Fruit fly (Drosophila melanogaster): ENCODE data around the gene CG13712.
A peak's percentile ranks its signal among the peaks of the same experiment; 100 is the strongest.

The CG13712 gene

DNA sequence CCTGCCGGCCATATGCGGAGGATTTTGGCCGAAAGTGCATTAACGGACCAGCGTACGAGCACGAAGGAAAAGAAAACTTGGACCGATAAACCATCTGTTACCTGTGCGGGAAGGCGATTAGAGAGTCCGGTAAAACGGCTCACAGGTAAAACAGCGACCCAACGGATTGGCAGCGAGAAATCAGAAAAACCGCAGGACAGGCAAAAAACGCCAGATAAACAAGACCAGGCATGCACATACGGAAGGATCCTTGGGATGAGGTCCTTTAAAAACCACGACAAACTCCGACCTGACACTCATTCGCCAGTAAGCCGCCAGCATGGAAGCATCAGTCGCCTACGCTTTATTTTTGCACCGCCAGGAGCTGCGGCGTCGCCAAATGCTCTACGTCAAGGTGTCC lies 32.2 kb downstream of the CG13712 start, which contains the start of gene CG34266:
TSS of gene CG34266 (plus strand) at position 301 of the 400 bp plus-strand sequence.
- TF ChIP-seq Sin3A (optimal IDR thresholded peaks at IDR 0.05), result no peak
- TF ChIP-seq Abd-B (GFP tag; optimal IDR thresholded peaks at IDR 0.05), result no peak
- peak; percentile 81 for TF ChIP-seq Ets65A (GFP tag)
- no peak for TF ChIP-seq CG4617 (GFP tag; optimal IDR thresholded peaks at IDR 0.05; ENCODE audit: borderline replicate concordance)
- no peak for TF ChIP-seq fd96Cb (tag; optimal IDR thresholded peaks at IDR 0.05)
- TF ChIP-seq Gsc (GFP tag; IDR thresholded peaks at IDR 0.05), result no peak

DNA sequence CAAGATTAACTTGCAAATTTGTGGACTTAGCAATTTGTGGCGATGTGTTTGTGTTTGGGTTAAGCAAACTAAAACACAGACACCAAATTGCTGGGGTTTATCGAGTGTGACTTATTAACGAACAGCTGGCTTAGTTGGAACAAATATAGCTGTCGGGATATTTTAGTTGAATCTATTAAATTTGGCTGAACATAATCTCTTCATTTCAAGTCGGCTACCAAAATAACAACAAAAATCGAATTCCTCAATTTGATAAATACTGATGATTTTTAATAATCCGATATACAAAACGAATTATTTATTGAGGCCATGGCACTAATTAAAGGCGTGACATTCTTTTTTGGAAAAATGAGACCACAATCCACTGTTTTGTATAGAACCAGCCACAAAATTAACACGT lies 42.4 kb downstream of the CG13712 start, which contains the start of gene CG32236:
TSS of gene CG32236 (minus strand) at position 101 of the 400 bp plus-strand sequence.
- TF ChIP-seq CG11085 (GFP tag; IDR thresholded peaks at IDR 0.05), result no peak
- TF ChIP-seq hbn (GFP tag; IDR thresholded peaks at IDR 0.05; ENCODE audit: partially characterized antibody), result no peak
- no peak for TF ChIP-seq CG3847 (GFP tag; IDR thresholded peaks at IDR 0.05)
- TF ChIP-seq tin (GFP tag; optimal IDR thresholded peaks at IDR 0.05), result no peak
- no peak for TF ChIP-seq Bgb (GFP tag; IDR thresholded peaks at IDR 0.05; ENCODE audit: partially characterized antibody)
- TF ChIP-seq CG31441 (GFP tag; IDR thresholded peaks at IDR 0.05), result no peak
- no peak for TF ChIP-seq CG2889 (GFP tag; IDR thresholded peaks at IDR 0.05)
- TF ChIP-seq CG6272 (GFP tag; IDR thresholded peaks at IDR 0.05), result no peak
- no peak for TF ChIP-seq dati (GFP tag; IDR thresholded peaks at IDR 0.05)
- TF ChIP-seq tx (GFP tag; optimal IDR thresholded peaks at IDR 0.05), result no peak
- TF ChIP-seq sima (GFP tag; optimal IDR thresholded peaks at IDR 0.05), result no peak
- TF ChIP-seq NFAT (GFP tag; IDR thresholded peaks at IDR 0.05), result no peak
- TF ChIP-seq Max (GFP tag; optimal IDR thresholded peaks at IDR 0.05), result no peak
- no peak for TF ChIP-seq CG11695 (GFP tag; IDR thresholded peaks at IDR 0.05)

Data from whole organism, embryonic.